Fruit fly (Drosophila melanogaster) whole organism, wandering third instar larva: ENCODE data around the gene Rab18.

Experiments used
- Abd-B ChIP-seq: fragments of >200 bp; optimal IDR thresholded peaks from 2 replicates; lab custom pipeline; 2017; ENCODE audit warnings: missing biosample characterization, missing genetic modification characterization
- CG32264 ChIP-seq: fragments of 200-800 bp; sonication (Bioruptor generic); optimal IDR thresholded peaks from 2 replicates; lab custom pipeline; 2016; ENCODE audit warnings: missing biosample characterization, missing genetic modification characterization
- CG9705 ChIP-seq: fragments of 200-800 bp; sonication (Bioruptor generic); optimal IDR thresholded peaks from 2 replicates; lab custom pipeline; 2018; ENCODE audit warnings: missing biosample characterization, mild to moderate bottlenecking, missing genetic modification characterization
- CrebA ChIP-seq: fragments of 200-800 bp; sonication (Bioruptor generic); optimal IDR thresholded peaks from 2 replicates; lab custom pipeline; 2016; ENCODE audit warnings: missing biosample characterization, mild to moderate bottlenecking, missing genetic modification characterization, borderline replicate concordance
- Dfd ChIP-seq: fragments of >200 bp; optimal IDR thresholded peaks from 2 replicates; lab custom pipeline; 2017; ENCODE audit warnings: missing biosample characterization, missing genetic modification characterization
- Dif ChIP-seq: fragments of 200-275, 200-300 bp; sonication (Bioruptor generic); optimal IDR thresholded peaks from 2 replicates; lab custom pipeline; 2018; ENCODE audit warnings: missing biosample characterization, missing genetic modification characterization; ENCODE audit not compliant: partially characterized antibody
- GATAd ChIP-seq: sonication (Bioruptor generic); optimal IDR thresholded peaks from 2 replicates; lab custom pipeline; 2016; ENCODE audit warnings: missing biosample characterization, missing genetic modification characterization
- HLH106 ChIP-seq: fragments of 200-800 bp; optimal IDR thresholded peaks from 3 replicates; lab custom pipeline; 2019; ENCODE audit warnings: missing biosample characterization, mild to moderate bottlenecking, missing genetic modification characterization, moderate library complexity
- Hnf4 ChIP-seq: fragments of 200-800 bp; sonication (Bioruptor generic); optimal IDR thresholded peaks from 2 replicates; lab custom pipeline; 2016; ENCODE audit warnings: missing biosample characterization, mild to moderate bottlenecking, missing genetic modification characterization
- Hr78 ChIP-seq: fragments of >200 bp; optimal IDR thresholded peaks from 2 replicates; lab custom pipeline; 2017; ENCODE audit warnings: missing biosample characterization, missing genetic modification characterization
- Hr83 ChIP-seq: fragments of 200-300 bp; sonication (Bioruptor generic); optimal IDR thresholded peaks from 2 replicates; lab custom pipeline; 2016; ENCODE audit warnings: missing biosample characterization, mild to moderate bottlenecking, missing genetic modification characterization, moderate library complexity; ENCODE audit not compliant: poor library complexity, severe bottlenecking
- Jra ChIP-seq: sonication (Bioruptor generic); optimal IDR thresholded peaks from 2 replicates; lab custom pipeline; 2016; ENCODE audit warnings: missing biosample characterization, missing genetic modification characterization
- Mio ChIP-seq: sonication (Bioruptor generic); optimal IDR thresholded peaks from 2 replicates; lab custom pipeline; 2016; ENCODE audit warnings: missing biosample characterization, missing genetic modification characterization
- Myc ChIP-seq: fragments of >200 bp; optimal IDR thresholded peaks from 2 replicates; lab custom pipeline; 2017
- N ChIP-seq: fragments of >200 bp; optimal IDR thresholded peaks from 2 replicates; lab custom pipeline; 2018; ENCODE audit warnings: missing biosample characterization, missing external identifiers, missing genetic modification characterization
- OdsH ChIP-seq: fragments of 200-800 bp; sonication (Bioruptor generic); optimal IDR thresholded peaks from 2 replicates; lab custom pipeline; 2016; ENCODE audit warnings: missing biosample characterization, mild to moderate bottlenecking, missing genetic modification characterization
- Rel ChIP-seq, 2 experiments: fragments of 200-800 bp; sonication (Bioruptor generic) in 1 of 2; optimal IDR thresholded peaks; 2 replicates in 1 of 2; 3 replicates in 1 of 2; lab custom pipeline; 2016 to 2019; ENCODE audit warnings: mild to moderate bottlenecking in 2 of 2, missing biosample characterization in 2 of 2, missing genetic modification characterization in 2 of 2, moderate library complexity in 1 of 2
- Sp1 ChIP-seq: fragments of 200-800 bp; sonication (Bioruptor generic); optimal IDR thresholded peaks from 3 replicates; lab custom pipeline; 2019; ENCODE audit warnings: missing biosample characterization, mild to moderate bottlenecking, missing genetic modification characterization, moderate library complexity
- Vsx2 ChIP-seq: fragments of 200-300, 225-300 bp; sonication (Bioruptor generic); optimal IDR thresholded peaks from 2 replicates; lab custom pipeline; 2018; ENCODE audit warnings: missing biosample characterization, missing genetic modification characterization; ENCODE audit not compliant: partially characterized antibody
- br ChIP-seq: fragments of 200-800 bp; sonication (Bioruptor generic); optimal IDR thresholded peaks from 2 replicates; lab custom pipeline; 2016; ENCODE audit warnings: missing biosample characterization, missing genetic modification characterization
- brk ChIP-seq: fragments of 200-800 bp; sonication (Bioruptor generic); optimal IDR thresholded peaks from 2 replicates; lab custom pipeline; 2016; ENCODE audit warnings: missing biosample characterization, mild to moderate bottlenecking, missing genetic modification characterization
- dl ChIP-seq, 2 experiments: fragments of 175-275, 200-275 bp in 1 of 2; fragments of 200-275 bp in 1 of 2; sonication (Bioruptor generic); optimal IDR thresholded peaks; lab custom pipeline; 2018; ENCODE audit warnings: mild to moderate bottlenecking in 2 of 2, missing biosample characterization in 2 of 2, missing genetic modification characterization in 2 of 2, moderate library complexity in 2 of 2; ENCODE audit not compliant: partially characterized antibody in 2 of 2, insufficient read depth in 1 of 2
- dmrt93B ChIP-seq: fragments of 200-800 bp; sonication (Bioruptor generic); optimal IDR thresholded peaks from 2 replicates; lab custom pipeline; 2018; ENCODE audit warnings: missing biosample characterization, mild to moderate bottlenecking, missing genetic modification characterization
- dsf ChIP-seq: sonication (Bioruptor generic); optimal IDR thresholded peaks from 2 replicates; lab custom pipeline; 2016; ENCODE audit warnings: missing biosample characterization, missing genetic modification characterization, borderline replicate concordance
- ey ChIP-seq: fragments of 200-800 bp; sonication (Bioruptor generic); optimal IDR thresholded peaks from 2 replicates; lab custom pipeline; 2016; ENCODE audit warnings: missing biosample characterization, missing genetic modification characterization
- foxo ChIP-seq, 2 experiments: fragments of 200-800 bp; sonication (Bioruptor generic); optimal IDR thresholded peaks; 2 replicates in 1 of 2; 3 replicates in 1 of 2; lab custom pipeline; 2016 to 2017; ENCODE audit warnings: missing biosample characterization in 2 of 2, missing genetic modification characterization in 2 of 2
- fru ChIP-seq: fragments of 200-800 bp; sonication (Bioruptor generic); optimal IDR thresholded peaks from 3 replicates; lab custom pipeline; 2016; ENCODE audit warnings: missing biosample characterization, mild to moderate bottlenecking, missing genetic modification characterization
- h ChIP-seq: fragments of 200-800 bp; sonication (Bioruptor generic); optimal IDR thresholded peaks from 3 replicates; lab custom pipeline; 2016; ENCODE audit warnings: missing biosample characterization, mild to moderate bottlenecking, missing genetic modification characterization
- jim ChIP-seq: fragments of 175-275, 200-325 bp; sonication (Bioruptor generic); optimal IDR thresholded peaks from 2 replicates; lab custom pipeline; 2016; ENCODE audit warnings: missing biosample characterization, mild to moderate bottlenecking, missing genetic modification characterization
- lola ChIP-seq: fragments of >200 bp; optimal IDR thresholded peaks from 2 replicates; lab custom pipeline; 2017; ENCODE audit warnings: missing biosample characterization, missing genetic modification characterization
- pan ChIP-seq: fragments of >200 bp; optimal IDR thresholded peaks from 2 replicates; lab custom pipeline; 2017
- psq ChIP-seq: fragments of 200-800 bp; sonication (Bioruptor generic); optimal IDR thresholded peaks from 3 replicates; lab custom pipeline; 2017; ENCODE audit warnings: missing biosample characterization, mild to moderate bottlenecking, missing genetic modification characterization, moderate library complexity
- rgr ChIP-seq: fragments of 200-800 bp; sonication (Bioruptor generic); optimal IDR thresholded peaks from 3 replicates; lab custom pipeline; 2016; ENCODE audit warnings: missing biosample characterization, mild to moderate bottlenecking, missing genetic modification characterization
- sage ChIP-seq: fragments of 200-800 bp; sonication (Bioruptor generic); optimal IDR thresholded peaks from 2 replicates; lab custom pipeline; 2016; ENCODE audit warnings: missing biosample characterization, mild to moderate bottlenecking, missing genetic modification characterization
- sv ChIP-seq: fragments of 200-800 bp; sonication (Bioruptor generic); optimal IDR thresholded peaks from 3 replicates; lab custom pipeline; 2016; ENCODE audit warnings: missing biosample characterization, missing genetic modification characterization
- tai ChIP-seq: sonication (Bioruptor generic); optimal IDR thresholded peaks from 2 replicates; lab custom pipeline; 2016; ENCODE audit warnings: missing biosample characterization, missing genetic modification characterization
- usp ChIP-seq: fragments of >200 bp; optimal IDR thresholded peaks from 2 replicates; lab custom pipeline; 2017; ENCODE audit warnings: missing biosample characterization, missing genetic modification characterization
- woc ChIP-seq: sonication (Bioruptor generic); optimal IDR thresholded peaks from 2 replicates; lab custom pipeline; 2016; ENCODE audit warnings: missing biosample characterization, mild to moderate bottlenecking, missing genetic modification characterization

Gene Rab18

DNA sequence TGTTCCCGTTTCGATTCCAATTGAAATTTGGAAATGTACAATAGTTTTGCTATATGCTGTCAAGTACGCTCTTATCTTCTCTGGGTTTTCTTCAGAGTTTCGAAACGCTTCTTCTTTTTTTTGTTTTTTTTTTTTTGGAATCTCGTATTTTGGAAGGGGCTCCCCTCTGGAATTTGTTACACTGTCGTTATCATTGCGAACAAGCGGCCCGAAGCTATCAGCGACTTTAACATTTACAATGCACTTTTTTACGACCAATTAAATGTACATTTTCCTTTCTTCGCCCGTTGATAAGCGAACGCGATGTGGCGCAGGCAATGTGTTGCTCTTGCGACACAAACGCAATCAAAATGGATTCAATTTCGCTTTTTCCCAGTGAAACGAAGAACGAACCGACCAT is 5.2 kb upstream of the Rab18 start:
- TF ChIP-seq Rel (GFP tag; optimal IDR thresholded peaks at IDR 0.05; lab: Kevin White, UChicago) (no peak), Rel (tag; optimal IDR thresholded peaks at IDR 0.05; lab: Kevin White, UChicago) (peak; percentile 85), foxo (GFP tag; optimal IDR thresholded peaks at IDR 0.05; lab: Kevin White, UChicago) (no peak)

DNA sequence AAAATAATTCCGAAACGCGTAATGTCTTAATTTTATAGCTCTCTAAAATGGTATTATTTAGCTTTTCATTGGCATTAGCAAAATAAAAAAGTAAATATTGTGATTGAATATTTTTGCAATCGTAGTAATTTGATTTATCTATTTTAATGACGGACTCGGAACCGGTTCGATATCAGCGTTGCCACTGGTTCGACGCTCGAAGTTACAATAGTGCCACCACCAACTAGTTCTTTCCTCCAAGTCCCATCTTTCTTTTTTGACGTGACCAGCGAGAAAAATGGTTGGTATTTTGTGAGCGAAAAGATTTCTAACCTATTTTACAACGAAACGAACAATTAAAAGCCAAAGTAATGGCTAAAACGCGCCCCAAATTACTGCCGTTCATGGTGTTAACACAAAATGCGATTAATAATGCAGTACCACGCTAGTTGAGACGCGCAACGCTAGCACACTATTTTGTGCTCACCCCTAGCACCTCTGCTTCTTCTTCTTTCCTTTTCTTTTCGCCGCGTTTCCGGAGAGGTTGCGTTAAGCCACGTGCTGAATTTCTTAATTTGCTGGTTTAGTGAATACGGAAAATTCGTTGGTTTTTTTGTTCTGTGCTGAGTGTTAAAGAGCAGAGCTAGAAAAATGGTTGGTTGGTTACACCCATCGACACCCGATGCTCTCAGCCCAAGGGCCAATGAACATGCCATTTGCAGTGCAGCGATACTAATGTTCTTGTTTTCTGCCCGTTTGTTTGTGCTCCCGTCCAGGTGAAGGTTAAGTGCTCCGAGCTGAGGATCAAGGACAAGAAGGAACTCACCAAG is 835 bp upstream of the Rab18 start, which contains the start of gene RpL35:
TSS of gene RpL35 (plus strand) at position 159 of the 809 bp plus-strand sequence.
- TF ChIP-seq Vsx2 = no peak
- peak; percentile 60 for TF ChIP-seq rgr (GFP tag; lab: Kevin White, UChicago)
- TF ChIP-seq usp (GFP tag; lab: Kevin White, UChicago) = no peak
- TF ChIP-seq Jra (GFP tag; lab: Kevin White, UChicago) = no peak
- TF ChIP-seq jim (GFP tag; lab: Kevin White, UChicago) = no peak
- peak; percentile 21 for TF ChIP-seq HLH106
- no peak for TF ChIP-seq Rel (GFP tag; optimal IDR thresholded peaks at IDR 0.05; lab: Kevin White, UChicago)
- peak; percentile 26 for TF ChIP-seq Rel (tag; optimal IDR thresholded peaks at IDR 0.05; lab: Kevin White, UChicago)
- TF ChIP-seq Dfd (GFP tag; lab: Kevin White, UChicago) = no peak
- TF ChIP-seq fru = peak; percentile 47
- peak; percentile 35 for TF ChIP-seq h (GFP tag; lab: Kevin White, UChicago)
- TF ChIP-seq N = no peak
- peak; percentile 45 for TF ChIP-seq Hnf4 (GFP tag; lab: Kevin White, UChicago)
- TF ChIP-seq ey (GFP tag; lab: Kevin White, UChicago) = no peak
- peak; percentile 59 for TF ChIP-seq Sp1
- TF ChIP-seq foxo (GFP tag; optimal IDR thresholded peaks at IDR 0.05; lab: Kevin White, UChicago) = peak in 1 of 2 experiments; percentile 39
- TF ChIP-seq dmrt93B (GFP tag; lab: Kevin White, UChicago) = peak; percentile 15
- TF ChIP-seq br = peak; percentile 31
- TF ChIP-seq CG9705 (GFP tag; lab: Kevin White, UChicago) = peak; percentile 47
- peak; percentile 26 for TF ChIP-seq OdsH (GFP tag; lab: Kevin White, UChicago)
- peak; percentile 42 for TF ChIP-seq Myc (lab: Kevin White, UChicago)
- peak; percentile 12 for TF ChIP-seq psq (GFP tag; lab: Kevin White, UChicago)

- TF ChIP-seq ey (GFP tag; lab: Kevin White, UChicago) = no peak
- peak; percentile 31 for TF ChIP-seq rgr (GFP tag; lab: Kevin White, UChicago)
- TF ChIP-seq br = peak; percentile 2
- no peak for TF ChIP-seq sage (GFP tag; lab: Kevin White, UChicago)
- TF ChIP-seq Dif (GFP tag; lab: Kevin White, UChicago) = no peak
- TF ChIP-seq Abd-B = no peak
- TF ChIP-seq Myc (lab: Kevin White, UChicago) = no peak
- peak in 1 of 2 experiments; percentile 23 for TF ChIP-seq foxo (GFP tag; optimal IDR thresholded peaks at IDR 0.05; lab: Kevin White, UChicago)
- no peak for TF ChIP-seq Hnf4 (GFP tag; lab: Kevin White, UChicago)
- peak; percentile 32 for TF ChIP-seq N
- TF ChIP-seq dsf (GFP tag; lab: Kevin White, UChicago) = no peak
- no peak for TF ChIP-seq lola
- TF ChIP-seq usp (GFP tag; lab: Kevin White, UChicago) = no peak
- no peak for TF ChIP-seq woc (GFP tag; lab: Kevin White, UChicago)
- peak; percentile 76 for TF ChIP-seq Hr83
- no peak for TF ChIP-seq brk (GFP tag; lab: Kevin White, UChicago)
- no peak for TF ChIP-seq CrebA
- TF ChIP-seq h (GFP tag; lab: Kevin White, UChicago) = peak; percentile 56
- TF ChIP-seq tai = no peak
- TF ChIP-seq HLH106 = peak; percentile 11
- TF ChIP-seq dmrt93B (GFP tag; lab: Kevin White, UChicago) = no peak
- no peak for TF ChIP-seq CG32264 (GFP tag; lab: Kevin White, UChicago)
- TF ChIP-seq GATAd = no peak
- no peak for TF ChIP-seq CG9705 (GFP tag; lab: Kevin White, UChicago)
- TF ChIP-seq pan (lab: Kevin White, UChicago) = no peak
- no peak for TF ChIP-seq OdsH (GFP tag; lab: Kevin White, UChicago)
- TF ChIP-seq dl (GFP tag; optimal IDR thresholded peaks at IDR 0.05; lab: Kevin White, UChicago; ENCODE audit: insufficient read depth in 1 of 2, partially characterized antibody in 2 of 2) = no peak
- no peak for TF ChIP-seq Dfd (GFP tag; lab: Kevin White, UChicago)
- no peak for TF ChIP-seq Hr78 (GFP tag; lab: Kevin White, UChicago)
- peak; percentile 18 for TF ChIP-seq Sp1
- no peak for TF ChIP-seq jim (GFP tag; lab: Kevin White, UChicago)
- no peak for TF ChIP-seq Mio
- no peak for TF ChIP-seq psq (GFP tag; lab: Kevin White, UChicago)
- no peak for TF ChIP-seq Vsx2
- no peak for TF ChIP-seq fru
- TF ChIP-seq Jra (GFP tag; lab: Kevin White, UChicago) = peak; percentile 50
- no peak for TF ChIP-seq Rel (GFP tag; optimal IDR thresholded peaks at IDR 0.05; lab: Kevin White, UChicago)
- TF ChIP-seq Rel (tag; optimal IDR thresholded peaks at IDR 0.05; lab: Kevin White, UChicago) = peak; percentile 73
- TF ChIP-seq sv (GFP tag; lab: Kevin White, UChicago) = no peak
Measured at dm6 chrX:5665902-5666301, 5.7 kb downstream of the Rab18 start, which contains the start of the genes Sirt4 and CG4119. Gene Sirt4, minus strand, starts transcription at chrX:5665940. Gene CG4119, plus strand, starts transcription at chrX:5666052.
